Worm (Caenorhabditis elegans): ENCODE measurements around the gene Y57G11A.2.

- TF ChIP-seq him-1 (tag; optimal IDR thresholded peaks at IDR 0.05) = no peak
- no peak for TF ChIP-seq W03F9.2 (tag; optimal IDR thresholded peaks at IDR 0.05)
- no peak for TF ChIP-seq dao-5 (tag; optimal IDR thresholded peaks at IDR 0.05)
Measured at ce11 chrIV:14506042-14506441, 13.3 kb downstream of the Y57G11A.2 start.

Data from whole organism, L4/young adult.